Fruit fly (Drosophila melanogaster): ENCODE data around the gene CG31109.

- TF ChIP-seq psq (optimal IDR thresholded peaks at IDR 0.05) (no peak), Sin3A (optimal IDR thresholded peaks at IDR 0.05) (no peak), h (optimal IDR thresholded peaks at IDR 0.05) (no peak), ttk (optimal IDR thresholded peaks at IDR 0.05) (no peak), Myc (optimal IDR thresholded peaks at IDR 0.05) (no peak)
Measured at dm6 chr3R:25060462-25060861, 6.0 kb upstream of the CG31109 start.
